Worm (Caenorhabditis elegans): ENCODE measurements around the gene Y37D8A.5.

DNA sequence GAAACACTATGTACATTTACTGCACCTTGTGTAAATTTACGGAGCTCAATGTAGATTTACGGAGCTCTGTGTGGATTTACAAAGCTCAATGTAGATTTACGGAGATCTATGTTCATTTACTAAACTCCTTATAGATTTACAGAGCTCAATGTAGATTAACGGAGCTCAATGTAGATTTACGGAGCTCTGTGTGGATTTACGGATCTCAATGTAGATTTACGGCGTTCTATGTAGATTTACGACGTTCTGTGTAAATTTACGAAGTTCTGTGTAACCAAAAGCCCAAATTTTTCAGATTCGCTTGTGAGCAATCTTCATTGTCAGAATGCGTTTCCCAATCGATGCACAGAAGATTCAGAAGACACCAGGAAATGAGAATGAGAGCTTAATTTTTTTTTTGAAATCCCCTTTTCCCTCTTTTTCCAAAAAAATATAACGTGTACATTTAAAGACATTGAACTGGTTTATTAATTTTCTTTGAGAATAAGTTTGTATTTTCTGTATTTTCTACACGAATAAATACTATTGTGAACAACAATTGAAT lies 18.5 kb downstream of the Y37D8A.5 start:
- no peak for TF ChIP-seq dao-5 (tag; optimal IDR thresholded peaks at IDR 0.05)
- TF ChIP-seq him-1 (tag; optimal IDR thresholded peaks at IDR 0.05), result no peak

Measured in whole organism, L4/young adult.